Fruit fly (Drosophila melanogaster) whole organism, prepupa: ENCODE measurements around the gene Ogdh.
A peak's percentile ranks its signal among the peaks of the same experiment; 100 is the strongest.

Experiments used
- Blimp-1 ChIP-seq: fragments of 200-800 bp; sonication (Bioruptor generic); optimal IDR thresholded peaks from 3 replicates; lab custom pipeline; 2017; ENCODE audit warnings: missing biosample characterization, missing genetic modification characterization, mild to moderate bottlenecking, moderate library complexity, missing genetic modification reagents
- CG15336 ChIP-seq: fragments of 200-800 bp; sonication (Bioruptor generic); IDR thresholded peaks from 2 replicates; pipeline ENCODE4 v1.3.6; 2022; ENCODE audit warnings: missing biosample characterization, missing genetic modification characterization
- CG16779 ChIP-seq: fragments of 200-800 bp; sonication (Bioruptor generic); optimal IDR thresholded peaks from 3 replicates; lab custom pipeline; 2017; ENCODE audit warnings: missing biosample characterization, mild to moderate bottlenecking, missing genetic modification characterization
- CG31627 ChIP-seq: fragments of 200-800 bp; sonication (Bioruptor generic); optimal IDR thresholded peaks from 3 replicates; lab custom pipeline; 2016; ENCODE audit warnings: missing biosample characterization, missing genetic modification characterization
- CG32006 ChIP-seq: fragments of 200-800 bp; sonication (Bioruptor generic); optimal IDR thresholded peaks from 3 replicates; lab custom pipeline; 2017; ENCODE audit warnings: missing biosample characterization, mild to moderate bottlenecking, missing genetic modification characterization
- CG6854 ChIP-seq: fragments of 200-800 bp; sonication (Bioruptor generic); optimal IDR thresholded peaks from 2 replicates; lab custom pipeline; 2017; ENCODE audit warnings: missing biosample characterization, mild to moderate bottlenecking, missing genetic modification characterization
- CG7368 ChIP-seq: fragments of 200-800 bp; sonication (Bioruptor generic); optimal IDR thresholded peaks from 3 replicates; lab custom pipeline; 2016; ENCODE audit warnings: missing biosample characterization, missing genetic modification characterization
- CG8319 ChIP-seq: fragments of 200-800 bp; sonication (Bioruptor generic); optimal IDR thresholded peaks from 3 replicates; lab custom pipeline; 2016; ENCODE audit warnings: missing biosample characterization, missing genetic modification characterization
- Hr39 ChIP-seq: fragments of 200-800 bp; sonication (Bioruptor generic); optimal IDR thresholded peaks from 2 replicates; lab custom pipeline; 2016; ENCODE audit warnings: missing biosample characterization, missing genetic modification characterization
- lz ChIP-seq: fragments of 200-800 bp; sonication (Bioruptor generic); optimal IDR thresholded peaks from 3 replicates; lab custom pipeline; 2016; ENCODE audit warnings: missing biosample characterization, missing genetic modification characterization
- pdm3 ChIP-seq: fragments of 200-800 bp; sonication (Bioruptor generic); optimal IDR thresholded peaks from 3 replicates; lab custom pipeline; 2016; ENCODE audit warnings: missing biosample characterization, missing genetic modification characterization

dm6 chr3L:17007041-17007471 is 52.4 kb downstream of the Ogdh start:
- peak; percentile 48 for TF ChIP-seq Hr39 (GFP tag; lab: Kevin White, UChicago)
- peak; percentile 60 for TF ChIP-seq CG32006 (GFP tag; lab: Kevin White, UChicago)
- peak; percentile 21 for TF ChIP-seq CG16779
- peak; percentile 64 for TF ChIP-seq CG15336 (GFP tag; lab: Robert Waterston, UW)
- TF ChIP-seq CG31627, result peak; percentile 30
- TF ChIP-seq CG7368 (GFP tag; lab: Kevin White, UChicago), result peak; percentile 40
- TF ChIP-seq pdm3 (GFP tag; lab: Kevin White, UChicago), result peak; percentile 54
- TF ChIP-seq lz (GFP tag; lab: Kevin White, UChicago), result peak; percentile 32
- TF ChIP-seq CG6854, result no peak
- TF ChIP-seq CG8319 (GFP tag; lab: Kevin White, UChicago), result peak; percentile 29
- no peak for TF ChIP-seq Blimp-1
